Fruit fly (Drosophila melanogaster): ENCODE results near the gene CG7778.
A peak's percentile ranks its signal among the peaks of the same experiment; 100 is the strongest.

Gene CG7778

DNA sequence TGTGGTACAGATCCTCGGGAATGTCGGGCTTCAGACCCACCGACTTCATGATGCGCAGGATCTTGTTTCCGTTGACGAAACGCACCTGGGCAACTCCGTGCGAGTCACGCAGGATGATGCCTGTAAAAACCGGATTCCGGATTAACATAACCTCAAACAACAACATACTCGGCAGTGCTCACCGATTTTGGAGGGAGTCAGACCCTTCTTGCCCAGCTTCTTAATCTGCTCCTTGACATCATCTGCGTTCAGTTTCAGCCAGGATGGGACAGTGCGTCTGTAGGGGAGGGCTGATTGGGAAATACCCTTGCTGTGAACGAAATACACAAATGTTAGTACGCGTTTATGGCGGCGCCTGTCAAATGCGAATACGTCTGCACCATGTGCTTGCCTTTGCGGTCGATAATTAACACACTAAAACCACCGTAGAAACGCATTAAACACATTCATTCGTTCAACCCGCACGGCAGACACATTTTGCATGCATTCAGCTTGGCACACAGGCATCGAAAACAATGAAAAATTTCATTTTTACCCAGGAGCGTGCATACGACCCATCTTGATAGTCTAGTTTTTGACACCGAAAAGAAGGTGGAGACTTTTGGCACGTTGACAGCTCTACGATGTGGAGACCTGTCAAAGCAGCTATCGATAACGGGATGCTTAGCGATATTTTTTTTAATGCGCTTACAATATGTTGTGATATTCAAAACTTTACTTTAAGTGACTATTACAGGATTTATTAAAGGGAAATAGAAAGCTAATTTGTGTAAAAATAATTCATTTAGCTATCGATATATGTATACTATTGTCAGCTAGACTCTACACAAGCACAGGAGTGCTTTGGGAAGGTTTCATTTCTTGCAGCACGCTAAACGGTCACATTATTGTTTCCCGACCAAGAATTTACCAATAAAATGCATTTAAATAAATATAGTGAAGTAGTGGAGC, 17.9 kb downstream of the CG7778 start, which contains the start of the genes RpS13 and CSN8 (continued):
- peak; percentile 7 for TF ChIP-seq CG8388 (GFP tag; optimal IDR thresholded peaks at IDR 0.05)
- TF ChIP-seq CG11093 (GFP tag; IDR thresholded peaks at IDR 0.05) = no peak
- TF ChIP-seq MTF-1 (GFP tag; optimal IDR thresholded peaks at IDR 0.05; ENCODE audit: borderline replicate concordance) = no peak
- no peak for TF ChIP-seq schlank (tag; optimal IDR thresholded peaks at IDR 0.05)
- TF ChIP-seq Spps (tag; optimal IDR thresholded peaks at IDR 0.05) = no peak
- TF ChIP-seq ken (GFP tag; IDR thresholded peaks at IDR 0.05) = no peak
- no peak for TF ChIP-seq CG1647 (GFP tag; optimal IDR thresholded peaks at IDR 0.05)
- TF ChIP-seq D19A (tag; optimal IDR thresholded peaks at IDR 0.05) = no peak
- no peak for TF ChIP-seq croc (GFP tag; conservative IDR thresholded peaks at IDR 0.05)
- peak; percentile 54; the same call in 1 of the 2 replicates for TF ChIP-seq sob (GFP tag; IDR thresholded peaks at IDR 0.05)
- TF ChIP-seq CG17568 (GFP tag; optimal IDR thresholded peaks at IDR 0.05) = peak; percentile 33
- TF ChIP-seq mam (GFP tag; optimal IDR thresholded peaks at IDR 0.05) = no peak
- no peak for TF ChIP-seq CG31388 (GFP tag; optimal IDR thresholded peaks at IDR 0.05)
- TF ChIP-seq CG2199 (GFP tag; IDR thresholded peaks at IDR 0.05) = no peak
- no peak for TF ChIP-seq CG7928 (GFP tag; optimal IDR thresholded peaks at IDR 0.05)
- TF ChIP-seq crc (GFP tag; optimal IDR thresholded peaks at IDR 0.05) = no peak
- no peak for TF ChIP-seq peb (GFP tag; IDR thresholded peaks at IDR 0.05)
- TF ChIP-seq Ets65A (GFP tag) = no peak
- no peak for TF ChIP-seq Antp (GFP tag; optimal IDR thresholded peaks at IDR 0.05)
- no peak for TF ChIP-seq rib (GFP tag; IDR thresholded peaks at IDR 0.05)
- peak; percentile 92 for TF ChIP-seq CG14860 (GFP tag; IDR thresholded peaks at IDR 0.05; ENCODE audit: partially characterized antibody)
- no peak for TF ChIP-seq corto (GFP tag; optimal IDR thresholded peaks at IDR 0.05)
- TF ChIP-seq CG2116 (GFP tag; optimal IDR thresholded peaks at IDR 0.05) = peak; percentile 98
- TF ChIP-seq BtbVII (GFP tag; optimal IDR thresholded peaks at IDR 0.05) = no peak
- peak; percentile 67 for TF ChIP-seq nmo (GFP tag; optimal IDR thresholded peaks at IDR 0.05)
- TF ChIP-seq Mes4 (GFP tag; optimal IDR thresholded peaks at IDR 0.05) = peak; percentile 26
- TF ChIP-seq tx (GFP tag; optimal IDR thresholded peaks at IDR 0.05) = no peak
- peak; percentile 80 for TF ChIP-seq CG42726 (GFP tag; IDR thresholded peaks at IDR 0.05; ENCODE audit: partially characterized antibody)
- TF ChIP-seq CG1603 (tag; optimal IDR thresholded peaks at IDR 0.05) = peak; percentile 62
- no peak for TF ChIP-seq CG9932 (GFP tag; IDR thresholded peaks at IDR 0.05)
- TF ChIP-seq CG12744 (GFP tag; optimal IDR thresholded peaks at IDR 0.05) = no peak
- peak; percentile 11 for TF ChIP-seq tap (tag; optimal IDR thresholded peaks at IDR 0.05)
- no peak for TF ChIP-seq HLH3B (GFP tag; IDR thresholded peaks at IDR 0.05)
- TF ChIP-seq Sry-β (GFP tag; optimal IDR thresholded peaks at IDR 0.05) = no peak
- TF ChIP-seq CG11696 (GFP tag; IDR thresholded peaks at IDR 0.05) = no peak
- TF ChIP-seq CG34422 (GFP tag; IDR thresholded peaks at IDR 0.05) = peak; percentile 62; the same call in 1 of the 3 replicates
- TF ChIP-seq Sox100B (GFP tag; optimal IDR thresholded peaks at IDR 0.05) = no peak
- no peak for TF ChIP-seq CG13123 (GFP tag; optimal IDR thresholded peaks at IDR 0.05)
- no peak for TF ChIP-seq CG2120 (GFP tag; optimal IDR thresholded peaks at IDR 0.05)
- TF ChIP-seq CG17802 (tag; optimal IDR thresholded peaks at IDR 0.05) = no peak
- no peak for TF ChIP-seq oc (tag; optimal IDR thresholded peaks at IDR 0.05)
- peak; percentile 90 for TF ChIP-seq pzg (GFP tag; optimal IDR thresholded peaks at IDR 0.05)
- TF ChIP-seq Elba2 (GFP tag; optimal IDR thresholded peaks at IDR 0.05) = no peak
- TF ChIP-seq Oaz (GFP tag; IDR thresholded peaks at IDR 0.05) = no peak
- no peak for TF ChIP-seq Rx (GFP tag; IDR thresholded peaks at IDR 0.05)
- TF ChIP-seq wek (GFP tag; optimal IDR thresholded peaks at IDR 0.05) = no peak
- peak; percentile 88 for TF ChIP-seq inv (GFP tag; IDR thresholded peaks at IDR 0.05; ENCODE audit: partially characterized antibody)
- TF ChIP-seq Dip3 (GFP tag; optimal IDR thresholded peaks at IDR 0.05) = peak; percentile 7
- TF ChIP-seq Fer1 (GFP tag; optimal IDR thresholded peaks at IDR 0.05) = peak; percentile 52
- peak; percentile 7 for TF ChIP-seq CTCF (GFP tag; optimal IDR thresholded peaks at IDR 0.05)

Measured in whole organism, embryonic.